Fruit fly (Drosophila melanogaster) whole organism, embryonic: ENCODE data around the gene unk.

Experiments
- CG11504 ChIP-seq: fragments of 200-800 bp; sonication (Bioruptor generic); optimal IDR thresholded peaks from 3 replicates; lab custom pipeline; 2019; ENCODE audit warnings: missing biosample characterization, mild to moderate bottlenecking, missing genetic modification characterization, moderate library complexity
- CG11695 ChIP-seq: fragments of 200-800 bp; sonication (Bioruptor generic); IDR thresholded peaks from 3 replicates; pipeline ENCODE4 v1.3.6; 2022; ENCODE audit warnings: missing biosample characterization, missing genetic modification characterization
- CG13296 ChIP-seq: fragments of 200-800 bp; sonication (Bioruptor generic); optimal IDR thresholded peaks from 3 replicates; lab custom pipeline; 2018; ENCODE audit warnings: missing biosample characterization, mild to moderate bottlenecking, missing genetic modification characterization
- CG13424 ChIP-seq: fragments of 200-800 bp; sonication (Bioruptor generic); optimal IDR thresholded peaks from 2 replicates; lab custom pipeline; 2019; ENCODE audit warnings: missing biosample characterization, mild to moderate bottlenecking, missing genetic modification characterization, moderate library complexity
- CG13624 ChIP-seq: fragments of 200-800 bp; sonication (Bioruptor generic); optimal IDR thresholded peaks from 2 replicates; lab custom pipeline; 2016; ENCODE audit warnings: missing biosample characterization, missing genetic modification characterization
- CG14710 ChIP-seq: fragments of 200-800 bp; sonication (Bioruptor generic); optimal IDR thresholded peaks from 3 replicates; lab custom pipeline; 2019; ENCODE audit warnings: missing biosample characterization, mild to moderate bottlenecking, missing genetic modification characterization, moderate library complexity
- CG15011 ChIP-seq: fragments of 200-800 bp; sonication (Bioruptor generic); optimal IDR thresholded peaks from 3 replicates; lab custom pipeline; 2018; ENCODE audit warnings: missing biosample characterization, mild to moderate bottlenecking, missing genetic modification characterization
- CG16779 ChIP-seq: fragments of 200-800 bp; sonication (Bioruptor generic); IDR thresholded peaks from 2 replicates; pipeline ENCODE4 v1.3.6; 2022; ENCODE audit warnings: missing biosample characterization, missing genetic modification characterization
- CG18599 ChIP-seq: fragments of 200-800 bp; sonication (Bioruptor generic); optimal IDR thresholded peaks from 3 replicates; lab custom pipeline; 2017; ENCODE audit warnings: missing biosample characterization, missing genetic modification characterization, mild to moderate bottlenecking, moderate library complexity, missing genetic modification reagents
- CG18619 ChIP-seq: fragments of 200-800 bp; sonication (Bioruptor generic); optimal IDR thresholded peaks from 3 replicates; lab custom pipeline; 2017; ENCODE audit warnings: missing biosample characterization, mild to moderate bottlenecking, missing genetic modification characterization
- CG2120 ChIP-seq: fragments of 200-800 bp; sonication (Bioruptor generic); optimal IDR thresholded peaks from 3 replicates; lab custom pipeline; 2016; ENCODE audit warnings: missing biosample characterization, missing genetic modification characterization
- CG2199 ChIP-seq: fragments of 200-800 bp; sonication (Bioruptor generic); IDR thresholded peaks from 3 replicates; pipeline ENCODE4 v1.3.6; 2022; ENCODE audit warnings: missing biosample characterization, missing genetic modification characterization
- CG2889 ChIP-seq: fragments of 200-800 bp; sonication (Bioruptor generic); IDR thresholded peaks from 3 replicates; pipeline ENCODE4 v1.3.6; 2022; ENCODE audit warnings: missing biosample characterization, missing genetic modification characterization
- CG3281 ChIP-seq: fragments of 200-800 bp; sonication (Bioruptor generic); optimal IDR thresholded peaks from 3 replicates; lab custom pipeline; 2017; ENCODE audit warnings: missing biosample characterization, mild to moderate bottlenecking, missing genetic modification characterization
- CG33557 ChIP-seq: fragments of 200-800 bp; sonication (Bioruptor generic); optimal IDR thresholded peaks from 2 replicates; lab custom pipeline; 2019; ENCODE audit warnings: missing biosample characterization, mild to moderate bottlenecking, missing genetic modification characterization, moderate library complexity
- CG6689 ChIP-seq: fragments of 200-800 bp; sonication (Bioruptor generic); IDR thresholded peaks from 2 replicates; pipeline ENCODE4 v1.3.6; 2022; ENCODE audit warnings: missing biosample characterization, missing genetic modification characterization
- CG6854 ChIP-seq: fragments of 200-800 bp; sonication (Bioruptor generic); optimal IDR thresholded peaks from 3 replicates; lab custom pipeline; 2017; ENCODE audit warnings: missing biosample characterization, mild to moderate bottlenecking, missing genetic modification characterization
- CG7745 ChIP-seq: fragments of 200-800 bp; sonication (Bioruptor generic); optimal IDR thresholded peaks from 2 replicates; lab custom pipeline; 2018; ENCODE audit warnings: missing biosample characterization, mild to moderate bottlenecking, missing genetic modification characterization, moderate library complexity
- CG7987 ChIP-seq: fragments of 200-800 bp; sonication (Bioruptor generic); optimal IDR thresholded peaks from 2 replicates; lab custom pipeline; 2018; ENCODE audit warnings: missing biosample characterization, mild to moderate bottlenecking, missing genetic modification characterization, moderate library complexity
- CG9876 ChIP-seq: fragments of 200-800 bp; sonication (Bioruptor generic); optimal IDR thresholded peaks from 2 replicates; lab custom pipeline; 2016; ENCODE audit warnings: missing biosample characterization, missing genetic modification characterization
- Camta ChIP-seq: fragments of 200-800 bp; sonication (Bioruptor generic); optimal IDR thresholded peaks from 2 replicates; lab custom pipeline; 2016; ENCODE audit warnings: missing biosample characterization, missing genetic modification characterization
- Dbx ChIP-seq: fragments of 200-800 bp; sonication (Bioruptor generic); IDR thresholded peaks from 3 replicates; pipeline ENCODE4 v1.3.6; 2022; ENCODE audit warnings: missing biosample characterization, missing genetic modification characterization
- Dfd ChIP-seq, 2 experiments: fragments of >200 bp; optimal IDR thresholded peaks; 2 replicates each; lab custom pipeline; 2017; ENCODE audit warnings: missing biosample characterization in 2 of 2, missing genetic modification characterization in 2 of 2
- Fer2 ChIP-seq: fragments of 200-800 bp; sonication (Bioruptor generic); optimal IDR thresholded peaks from 2 replicates; lab custom pipeline; 2018; ENCODE audit warnings: missing biosample characterization, mild to moderate bottlenecking, missing genetic modification characterization, moderate library complexity
- GATAe ChIP-seq: fragments of 200-800 bp; sonication (Bioruptor generic); conservative IDR thresholded peaks from 2 replicates; pipeline ENCODE4 v1.3.6; 2022; ENCODE audit warnings: missing biosample characterization, missing genetic modification characterization
- HmgZ ChIP-seq: fragments of 200-800 bp; sonication (Bioruptor generic); optimal IDR thresholded peaks from 2 replicates; lab custom pipeline; 2018; ENCODE audit warnings: missing biosample characterization, mild to moderate bottlenecking, missing genetic modification characterization
- Lim3 ChIP-seq: fragments of 200-800 bp; sonication (Bioruptor generic); IDR thresholded peaks from 2 replicates; pipeline ENCODE4 v1.3.6; 2022; ENCODE audit warnings: missing biosample characterization, missing genetic modification characterization
- Pdp1 ChIP-seq, 2 experiments: fragments of 200-800 bp; sonication (Bioruptor generic); optimal IDR thresholded peaks; 3 replicates each; lab custom pipeline; 2016; ENCODE audit warnings: missing biosample characterization in 2 of 2, missing genetic modification characterization in 2 of 2, mild to moderate bottlenecking in 1 of 2, moderate library complexity in 1 of 2
- Ravus ChIP-seq: fragments of 200-800 bp; sonication (Bioruptor generic); IDR thresholded peaks from 2 replicates; pipeline ENCODE4 v1.3.6; 2022; ENCODE audit warnings: missing biosample characterization, missing genetic modification characterization
- Scr ChIP-seq: fragments of 200-800 bp; sonication (Bioruptor generic); IDR thresholded peaks from 2 replicates; pipeline ENCODE4 v1.3.6; 2022; ENCODE audit warnings: missing biosample characterization, missing genetic modification characterization; ENCODE audit not compliant: partially characterized antibody
- Side ChIP-seq: fragments of 200-800 bp; sonication (Bioruptor generic); optimal IDR thresholded peaks from 2 replicates; lab custom pipeline; 2016; ENCODE audit warnings: missing biosample characterization, missing genetic modification characterization
- Spps ChIP-seq: fragments of 200-800 bp; sonication (Bioruptor generic); optimal IDR thresholded peaks from 2 replicates; lab custom pipeline; 2018; ENCODE audit warnings: missing biosample characterization, mild to moderate bottlenecking, missing genetic modification characterization
- ash1 ChIP-seq: fragments of 200-800 bp; sonication (Bioruptor generic); optimal IDR thresholded peaks from 2 replicates; lab custom pipeline; 2018; ENCODE audit warnings: missing biosample characterization, mild to moderate bottlenecking, missing genetic modification characterization
- bigmax ChIP-seq: fragments of 200-800 bp; sonication (Bioruptor generic); optimal IDR thresholded peaks from 2 replicates; lab custom pipeline; 2018; ENCODE audit warnings: missing biosample characterization, mild to moderate bottlenecking, missing genetic modification characterization
- bsh ChIP-seq, 2 experiments: fragments of 200-800 bp; sonication (Bioruptor generic); optimal IDR thresholded peaks; 2 replicates each; lab custom pipeline; 2017 to 2018; ENCODE audit warnings: mild to moderate bottlenecking in 2 of 2, missing biosample characterization in 2 of 2, missing genetic modification characterization in 2 of 2, moderate library complexity in 1 of 2
- esg ChIP-seq: fragments of 200-800 bp; sonication (Bioruptor generic); conservative IDR thresholded peaks from 2 replicates; pipeline ENCODE4 v1.3.6; 2022; ENCODE audit warnings: missing biosample characterization, missing genetic modification characterization
- fd64A ChIP-seq: fragments of 200-800 bp; sonication (Bioruptor generic); optimal IDR thresholded peaks from 3 replicates; lab custom pipeline; 2018; ENCODE audit warnings: missing biosample characterization, mild to moderate bottlenecking, missing genetic modification characterization
- grau ChIP-seq: fragments of 200-800 bp; optimal IDR thresholded peaks from 3 replicates; lab custom pipeline; 2019; ENCODE audit warnings: missing biosample characterization, mild to moderate bottlenecking, missing genetic modification characterization, moderate library complexity
- gsb ChIP-seq: fragments of 200-800 bp; sonication (Bioruptor generic); IDR thresholded peaks from 2 replicates; pipeline ENCODE4 v1.3.6; 2022; ENCODE audit warnings: missing biosample characterization, missing genetic modification characterization
- her ChIP-seq: fragments of 200-800 bp; sonication (Bioruptor generic); optimal IDR thresholded peaks from 2 replicates; lab custom pipeline; 2016; ENCODE audit warnings: missing biosample characterization, missing genetic modification characterization
- lab ChIP-seq: fragments of 200-800 bp; sonication (Bioruptor generic); optimal IDR thresholded peaks from 3 replicates; lab custom pipeline; 2017; ENCODE audit warnings: missing biosample characterization, missing genetic modification characterization, mild to moderate bottlenecking, moderate library complexity, missing genetic modification reagents
- lbe ChIP-seq: fragments of 200-800 bp; sonication (Bioruptor generic); optimal IDR thresholded peaks from 2 replicates; lab custom pipeline; 2016; ENCODE audit warnings: missing biosample characterization, mild to moderate bottlenecking, missing genetic modification characterization
- mam ChIP-seq: fragments of 200-800 bp; sonication (Bioruptor generic); optimal IDR thresholded peaks from 3 replicates; lab custom pipeline; 2016; ENCODE audit warnings: missing biosample characterization, missing genetic modification characterization
- nerfin-2 ChIP-seq: fragments of 200-800 bp; sonication (Bioruptor generic); IDR thresholded peaks from 2 replicates; pipeline ENCODE4 v1.3.6; 2022; ENCODE audit warnings: missing biosample characterization, missing genetic modification characterization; ENCODE audit not compliant: partially characterized antibody
- pita ChIP-seq: fragments of 200-800 bp; sonication (Bioruptor generic); optimal IDR thresholded peaks from 2 replicates; lab custom pipeline; 2017; ENCODE audit warnings: missing biosample characterization, mild to moderate bottlenecking, missing genetic modification characterization
- repo ChIP-seq: fragments of 200-800 bp; sonication (Bioruptor generic); optimal IDR thresholded peaks from 2 replicates; lab custom pipeline; 2016; ENCODE audit warnings: missing biosample characterization, missing genetic modification characterization
- salm ChIP-seq: fragments of 200-800 bp; sonication (Bioruptor generic); optimal IDR thresholded peaks from 2 replicates; lab custom pipeline; 2018; ENCODE audit warnings: missing biosample characterization, mild to moderate bottlenecking, missing genetic modification characterization
- tap ChIP-seq: fragments of 200-800 bp; optimal IDR thresholded peaks from 3 replicates; lab custom pipeline; 2019; ENCODE audit warnings: missing biosample characterization, mild to moderate bottlenecking, missing genetic modification characterization, moderate library complexity
- tna ChIP-seq: fragments of 200-800 bp; sonication (Bioruptor generic); IDR thresholded peaks from 2 replicates; pipeline ENCODE4 v1.3.6; 2022; ENCODE audit warnings: missing biosample characterization, missing genetic modification characterization; ENCODE audit not compliant: partially characterized antibody
- toy ChIP-seq: fragments of 200-800 bp; sonication (Bioruptor generic); IDR thresholded peaks from 2 replicates; pipeline ENCODE4 v1.3.6; 2022; ENCODE audit warnings: missing biosample characterization, missing genetic modification characterization
- tx ChIP-seq: fragments of 200-800 bp; sonication (Bioruptor generic); optimal IDR thresholded peaks from 2 replicates; lab custom pipeline; 2016; ENCODE audit warnings: missing biosample characterization, missing genetic modification characterization
- vvl ChIP-seq: fragments of 200-800 bp; sonication (Bioruptor generic); IDR thresholded peaks from 2 replicates; pipeline ENCODE4 v1.3.6; 2022; ENCODE audit warnings: missing biosample characterization, missing genetic modification characterization

unk gene

DNA sequence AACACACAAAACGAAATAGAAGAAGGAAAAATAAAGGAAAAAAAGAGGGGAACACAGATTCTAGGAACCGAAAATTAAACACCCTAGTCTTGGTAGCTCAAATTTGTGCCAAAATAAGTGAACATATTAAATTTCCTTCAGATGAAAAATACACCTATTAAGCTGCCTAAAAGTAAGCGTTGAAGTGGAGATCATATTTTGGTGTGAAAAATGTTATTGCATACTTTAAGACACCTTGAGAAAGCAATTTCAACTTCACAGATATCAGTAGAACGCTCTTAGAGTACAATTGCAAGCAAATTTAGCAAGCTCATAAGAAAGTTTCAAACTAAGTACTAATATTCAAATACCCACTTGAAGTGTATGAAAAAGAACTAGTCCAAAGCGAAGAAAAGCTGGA is 46.9 kb downstream of the unk start (continued):
- no peak for TF ChIP-seq Lim3
- no peak for TF ChIP-seq CG14710 (tag; lab: Kevin White, UChicago)
- TF ChIP-seq GATAe (GFP tag; lab: Robert Waterston, UW): no peak
- TF ChIP-seq CG2199 (GFP tag; lab: Robert Waterston, UW): no peak
- TF ChIP-seq ash1 (GFP tag; lab: Kevin White, UChicago): no peak
- no peak for TF ChIP-seq CG2889 (GFP tag; lab: Robert Waterston, UW)
- peak; percentile 37 for TF ChIP-seq CG18619 (GFP tag; lab: Kevin White, UChicago)
- TF ChIP-seq fd64A (GFP tag; lab: Kevin White, UChicago): no peak
- no peak for TF ChIP-seq esg (GFP tag; lab: Robert Waterston, UW)
- no peak for TF ChIP-seq CG6689 (GFP tag; lab: Robert Waterston, UW)
- TF ChIP-seq repo (GFP tag; lab: Kevin White, UChicago): no peak
- peak; percentile 1 for TF ChIP-seq CG13296 (GFP tag; lab: Kevin White, UChicago)
- TF ChIP-seq bsh (GFP tag; optimal IDR thresholded peaks at IDR 0.05; lab: Kevin White, UChicago): no peak
- TF ChIP-seq CG9876 (GFP tag; lab: Kevin White, UChicago): no peak
- no peak for TF ChIP-seq Pdp1 (GFP tag; optimal IDR thresholded peaks at IDR 0.05; lab: Kevin White, UChicago)
- no peak for TF ChIP-seq Dfd (GFP tag; optimal IDR thresholded peaks at IDR 0.05; lab: Kevin White, UChicago)
- no peak for TF ChIP-seq tna
- TF ChIP-seq Fer2 (tag; lab: Kevin White, UChicago): no peak
- TF ChIP-seq Camta (GFP tag; lab: Kevin White, UChicago): no peak
- no peak for TF ChIP-seq tx (GFP tag; lab: Kevin White, UChicago)
- no peak for TF ChIP-seq Side (GFP tag; lab: Kevin White, UChicago)
- no peak for TF ChIP-seq CG7987 (GFP tag; lab: Kevin White, UChicago)
- TF ChIP-seq CG3281 (GFP tag; lab: Kevin White, UChicago): peak; percentile 35
- TF ChIP-seq mam: peak; percentile 34
- TF ChIP-seq HmgZ: no peak
- TF ChIP-seq Spps (tag; lab: Kevin White, UChicago): no peak
- peak; percentile 36 for TF ChIP-seq CG13424
- TF ChIP-seq CG6854: no peak
- TF ChIP-seq lbe (GFP tag; lab: Kevin White, UChicago): no peak
- TF ChIP-seq CG13624 (GFP tag; lab: Kevin White, UChicago): peak; percentile 59
- TF ChIP-seq nerfin-2 (GFP tag; lab: Robert Waterston, UW): no peak
- TF ChIP-seq CG11504 (tag; lab: Kevin White, UChicago): peak; percentile 44
- TF ChIP-seq CG18599 (GFP tag; lab: Kevin White, UChicago): peak; percentile 68
- no peak for TF ChIP-seq vvl (GFP tag; lab: Robert Waterston, UW)
- TF ChIP-seq bigmax (GFP tag; lab: Kevin White, UChicago): no peak
- peak; percentile 48 for TF ChIP-seq CG2120 (GFP tag; lab: Kevin White, UChicago)
- no peak for TF ChIP-seq CG15011 (GFP tag; lab: Kevin White, UChicago)
- peak; percentile 36 for TF ChIP-seq lab
- TF ChIP-seq pita: no peak
- TF ChIP-seq CG16779 (GFP tag; lab: Robert Waterston, UW): no peak
- no peak for TF ChIP-seq tap
- TF ChIP-seq her (GFP tag; lab: Kevin White, UChicago): no peak
- TF ChIP-seq Scr: no peak
- TF ChIP-seq toy: no peak
- TF ChIP-seq grau: peak; percentile 19
- no peak for TF ChIP-seq Dbx (GFP tag; lab: Robert Waterston, UW)
- TF ChIP-seq salm: no peak
- TF ChIP-seq Ravus (GFP tag; lab: Robert Waterston, UW): no peak
- TF ChIP-seq gsb: no peak
- TF ChIP-seq CG11695 (GFP tag; lab: Robert Waterston, UW): no peak
- no peak for TF ChIP-seq CG7745 (tag; lab: Kevin White, UChicago)
- no peak for TF ChIP-seq CG33557 (GFP tag; lab: Kevin White, UChicago)
